Fruit fly (Drosophila melanogaster) whole organism, embryonic: ENCODE results near the gene Fer3.

Experiments used
- BEAF-32 ChIP-seq: fragments of 200-800 bp; sonication (Bioruptor generic); optimal IDR thresholded peaks from 3 replicates; lab custom pipeline; 2017; ENCODE audit warnings: missing biosample characterization, missing genetic modification characterization, mild to moderate bottlenecking, moderate library complexity, missing genetic modification reagents
- CG10431 ChIP-seq: fragments of 200-800 bp; sonication (Bioruptor generic); optimal IDR thresholded peaks from 3 replicates; lab custom pipeline; 2018; ENCODE audit warnings: missing biosample characterization, mild to moderate bottlenecking, missing genetic modification characterization
- CG12659 ChIP-seq: fragments of 200-800 bp; sonication (Bioruptor generic); optimal IDR thresholded peaks from 3 replicates; lab custom pipeline; 2017; ENCODE audit warnings: mild to moderate bottlenecking, missing biosample characterization, missing genetic modification reagents, missing genetic modification characterization
- CG12744 ChIP-seq: fragments of 200-800 bp; sonication (Bioruptor generic); optimal IDR thresholded peaks from 2 replicates; lab custom pipeline; 2016; ENCODE audit warnings: missing biosample characterization, missing genetic modification characterization
- CG16779 ChIP-seq: fragments of 200-800 bp; sonication (Bioruptor generic); IDR thresholded peaks from 2 replicates; pipeline ENCODE4 v1.3.6; 2022; ENCODE audit warnings: missing biosample characterization, missing genetic modification characterization
- CG17186 ChIP-seq: fragments of 200-800 bp; sonication (Bioruptor generic); optimal IDR thresholded peaks from 3 replicates; lab custom pipeline; 2017; ENCODE audit warnings: missing biosample characterization, missing genetic modification reagents, missing genetic modification characterization
- CG17385 ChIP-seq: fragments of 200-800 bp; sonication (Bioruptor generic); optimal IDR thresholded peaks from 3 replicates; lab custom pipeline; 2018; ENCODE audit warnings: missing biosample characterization, mild to moderate bottlenecking, missing genetic modification characterization
- CG17829 ChIP-seq: fragments of 200-800 bp; optimal IDR thresholded peaks from 2 replicates; lab custom pipeline; 2019; ENCODE audit warnings: missing biosample characterization, mild to moderate bottlenecking, missing genetic modification characterization, moderate library complexity
- CG2120 ChIP-seq: fragments of 200-800 bp; sonication (Bioruptor generic); optimal IDR thresholded peaks from 3 replicates; lab custom pipeline; 2016; ENCODE audit warnings: missing biosample characterization, missing genetic modification characterization
- CG2129 ChIP-seq: fragments of 200-800 bp; sonication (Bioruptor generic); IDR thresholded peaks from 2 replicates; pipeline ENCODE4 v1.3.6; 2022; ENCODE audit warnings: missing biosample characterization, missing genetic modification characterization; ENCODE audit not compliant: partially characterized antibody
- CG30020 ChIP-seq: fragments of 200-800 bp; optimal IDR thresholded peaks from 2 replicates; lab custom pipeline; 2019; ENCODE audit warnings: missing biosample characterization, mild to moderate bottlenecking, missing genetic modification characterization, moderate library complexity
- CG31365 ChIP-seq: fragments of 200-800 bp; sonication (Bioruptor generic); optimal IDR thresholded peaks from 2 replicates; lab custom pipeline; 2018; ENCODE audit warnings: missing biosample characterization, mild to moderate bottlenecking, missing genetic modification characterization
- CG3995 ChIP-seq: fragments of 200-800 bp; sonication (Bioruptor generic); optimal IDR thresholded peaks from 3 replicates; lab custom pipeline; 2016; ENCODE audit warnings: missing biosample characterization, missing genetic modification characterization
- CG4617 ChIP-seq: fragments of 200-800 bp; sonication (Bioruptor generic); optimal IDR thresholded peaks from 3 replicates; lab custom pipeline; 2016; ENCODE audit warnings: missing biosample characterization, missing genetic modification characterization, borderline replicate concordance
- CG8290 ChIP-seq, 3 experiments: fragments of 200-800 bp; sonication (Bioruptor generic); optimal IDR thresholded peaks; 2 replicates each; lab custom pipeline; 2016 to 2019; ENCODE audit warnings: missing biosample characterization in 3 of 3, missing genetic modification characterization in 3 of 3, mild to moderate bottlenecking in 2 of 3, moderate library complexity in 1 of 3
- CG8388 ChIP-seq: fragments of 200-800 bp; sonication (Bioruptor generic); optimal IDR thresholded peaks from 2 replicates; lab custom pipeline; 2019; ENCODE audit warnings: missing biosample characterization, mild to moderate bottlenecking, missing genetic modification characterization, moderate library complexity
- Doc3 ChIP-seq: fragments of 200-800 bp; sonication (Bioruptor generic); IDR thresholded peaks from 3 replicates; pipeline ENCODE4 v1.3.6; 2022; ENCODE audit warnings: missing biosample characterization, missing genetic modification characterization; ENCODE audit not compliant: partially characterized antibody
- Dp ChIP-seq: fragments of 200-800 bp; sonication (Bioruptor generic); optimal IDR thresholded peaks from 2 replicates; lab custom pipeline; 2018; ENCODE audit warnings: missing biosample characterization, mild to moderate bottlenecking, missing genetic modification characterization, moderate library complexity
- Ets97D ChIP-seq: fragments of 200-800 bp; sonication (Bioruptor generic); optimal IDR thresholded peaks from 3 replicates; lab custom pipeline; 2016; ENCODE audit warnings: missing biosample characterization, missing genetic modification characterization
- Hmr ChIP-seq: fragments of 200-800 bp; sonication (Bioruptor generic); optimal IDR thresholded peaks from 3 replicates; lab custom pipeline; 2017; ENCODE audit warnings: mild to moderate bottlenecking, missing biosample characterization, missing genetic modification reagents, missing genetic modification characterization
- Hr78 ChIP-seq, 2 experiments: fragments of 200-800 bp in 1 of 2; fragments of >200 bp in 1 of 2; sonication (Bioruptor generic) in 1 of 2; optimal IDR thresholded peaks; 2 replicates each; lab custom pipeline; 2017 to 2019; ENCODE audit warnings: missing biosample characterization in 2 of 2, missing genetic modification characterization in 2 of 2, mild to moderate bottlenecking in 1 of 2, moderate library complexity in 1 of 2
- MESR4 ChIP-seq: fragments of 200-800 bp; sonication (Bioruptor generic); optimal IDR thresholded peaks from 2 replicates; lab custom pipeline; 2018; ENCODE audit warnings: missing biosample characterization, mild to moderate bottlenecking, missing genetic modification characterization, moderate library complexity
- Rx ChIP-seq: fragments of 200-800 bp; sonication (Bioruptor generic); IDR thresholded peaks from 2 replicates; pipeline ENCODE4 v1.3.6; 2022; ENCODE audit warnings: missing biosample characterization, missing genetic modification characterization
- Sin3A ChIP-seq: fragments of >200 bp; optimal IDR thresholded peaks from 2 replicates; lab custom pipeline; 2018
- Sry-β ChIP-seq: fragments of 200-800 bp; sonication (Bioruptor generic); optimal IDR thresholded peaks from 2 replicates; lab custom pipeline; 2018; ENCODE audit warnings: missing biosample characterization, mild to moderate bottlenecking, missing genetic modification characterization, moderate library complexity
- YL-1 ChIP-seq: fragments of 200-800 bp; sonication (Bioruptor generic); optimal IDR thresholded peaks from 3 replicates; lab custom pipeline; 2017; ENCODE audit warnings: missing biosample characterization, mild to moderate bottlenecking, missing genetic modification characterization
- aop ChIP-seq: fragments of 200-800 bp; sonication (Bioruptor generic); IDR thresholded peaks from 2 replicates; pipeline ENCODE4 v1.3.6; 2022; ENCODE audit warnings: missing biosample characterization, missing genetic modification characterization
- crc ChIP-seq: fragments of 200-800 bp; sonication (Bioruptor generic); optimal IDR thresholded peaks from 2 replicates; lab custom pipeline; 2016; ENCODE audit warnings: missing biosample characterization, missing genetic modification characterization
- gro ChIP-seq: fragments of 200-800 bp; sonication (Bioruptor generic); optimal IDR thresholded peaks from 2 replicates; lab custom pipeline; 2016; ENCODE audit warnings: missing biosample characterization, missing genetic modification characterization
- gsb-n ChIP-seq: fragments of 200-800 bp; sonication (Bioruptor generic); optimal IDR thresholded peaks from 3 replicates; lab custom pipeline; 2018; ENCODE audit warnings: missing biosample characterization, mild to moderate bottlenecking, missing genetic modification characterization
- her ChIP-seq: fragments of 200-800 bp; sonication (Bioruptor generic); optimal IDR thresholded peaks from 2 replicates; lab custom pipeline; 2016; ENCODE audit warnings: missing biosample characterization, missing genetic modification characterization
- hth ChIP-seq: fragments of >200 bp; optimal IDR thresholded peaks from 2 replicates; lab custom pipeline; 2017; ENCODE audit warnings: inconsistent platforms
- ind ChIP-seq: fragments of 200-800 bp; sonication (Bioruptor generic); optimal IDR thresholded peaks from 3 replicates; lab custom pipeline; 2016; ENCODE audit warnings: missing biosample characterization, missing genetic modification characterization
- klu ChIP-seq: fragments of 200-800 bp; sonication (Bioruptor generic); IDR thresholded peaks from 2 replicates; pipeline ENCODE4 v1.3.6; 2022; ENCODE audit warnings: missing biosample characterization, missing genetic modification characterization
- knrl ChIP-seq: fragments of 200-800 bp; sonication (Bioruptor generic); IDR thresholded peaks from 3 replicates; pipeline ENCODE4 v1.3.6; 2022; ENCODE audit warnings: missing biosample characterization, missing genetic modification characterization; ENCODE audit not compliant: partially characterized antibody
- lmd ChIP-seq: fragments of 200-800 bp; sonication (Bioruptor generic); IDR thresholded peaks from 2 replicates; pipeline ENCODE4 v1.3.6; 2022; ENCODE audit warnings: missing biosample characterization, missing genetic modification characterization
- nau ChIP-seq: fragments of 200-800 bp; sonication (Bioruptor generic); optimal IDR thresholded peaks from 3 replicates; lab custom pipeline; 2017; ENCODE audit warnings: missing biosample characterization, mild to moderate bottlenecking, missing genetic modification characterization, missing genetic modification reagents
- nmo ChIP-seq: fragments of 200-800 bp; sonication (Bioruptor generic); optimal IDR thresholded peaks from 2 replicates; lab custom pipeline; 2018; ENCODE audit warnings: missing biosample characterization, mild to moderate bottlenecking, missing genetic modification characterization, moderate library complexity
- org-1 ChIP-seq: fragments of 200-800 bp; sonication (Bioruptor generic); optimal IDR thresholded peaks from 2 replicates; lab custom pipeline; 2017; ENCODE audit warnings: missing biosample characterization, missing genetic modification characterization
- pan ChIP-seq, 4 experiments: fragments of >200 bp in 3 of 4; fragments of 200-800 bp in 1 of 4; sonication (Bioruptor generic) in 1 of 4; optimal IDR thresholded peaks in 3 of 4; IDR thresholded peaks in 1 of 4; 2 replicates each; pipeline versions ENCODE4 v1.3.6 to Lab custom; 2017 to 2022; ENCODE audit warnings: missing biosample characterization in 2 of 4, missing genetic modification characterization in 2 of 4, mixed read lengths in 1 of 4
- sens ChIP-seq: fragments of 200-800 bp; sonication (Bioruptor generic); peaks from one replicate; lab custom pipeline; 2016; ENCODE audit warnings: missing biosample characterization, missing genetic modification characterization
- sna ChIP-seq: fragments of 200-800 bp; sonication (Bioruptor generic); IDR thresholded peaks from 2 replicates; pipeline ENCODE4 v1.3.6; 2022; ENCODE audit warnings: missing biosample characterization, missing genetic modification characterization; ENCODE audit not compliant: partially characterized antibody
- stwl ChIP-seq: fragments of 200-800 bp; sonication (Bioruptor generic); optimal IDR thresholded peaks from 3 replicates; lab custom pipeline; 2018; ENCODE audit warnings: missing biosample characterization, mild to moderate bottlenecking, missing genetic modification characterization, moderate library complexity
- trem ChIP-seq: fragments of 200-800 bp; optimal IDR thresholded peaks from 3 replicates; lab custom pipeline; 2019; ENCODE audit warnings: missing biosample characterization, mild to moderate bottlenecking, missing genetic modification characterization, moderate library complexity
- trh ChIP-seq: fragments of 200-800 bp; sonication (Bioruptor generic); optimal IDR thresholded peaks from 2 replicates; lab custom pipeline; 2016; ENCODE audit warnings: missing biosample characterization, missing genetic modification characterization

Fer3 gene

DNA sequence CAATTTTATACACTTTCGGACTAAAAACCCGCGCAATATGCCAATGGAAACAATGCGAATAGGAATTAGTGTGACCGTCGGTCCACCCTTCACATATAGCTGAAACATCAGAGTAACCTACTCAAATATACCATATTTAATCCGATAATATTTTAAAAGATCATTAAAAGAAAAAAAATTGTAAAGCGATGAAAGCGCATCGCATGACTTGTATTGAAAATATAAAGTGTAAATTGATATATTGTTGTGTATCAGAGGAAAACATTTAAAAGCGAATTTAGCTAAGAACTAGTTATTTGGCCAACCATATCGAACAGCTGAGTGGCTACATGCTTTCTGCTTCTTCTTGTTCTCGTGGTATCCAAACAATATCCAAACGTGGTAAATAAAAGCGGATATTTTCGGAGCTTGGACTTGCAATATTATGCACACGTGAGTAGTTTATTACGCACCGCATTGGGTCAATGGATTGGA, 47.7 kb upstream of the Fer3 start, which contains the start of the genes Blm and CG14722 (continued):
- TF ChIP-seq trh (GFP tag; lab: Kevin White, UChicago) (no peak), gsb-n (no peak), Sin3A (lab: Kevin White, UChicago) (peak; percentile 47), CG8388 (GFP tag; lab: Kevin White, UChicago) (no peak), nmo (peak; percentile 46), sens (peak; percentile 63), org-1 (GFP tag; lab: Kevin White, UChicago) (no peak), CG17829 (tag; lab: Kevin White, UChicago) (peak; percentile 25), CG31365 (no peak), CG3995 (GFP tag; lab: Kevin White, UChicago) (peak; percentile 42), CG12744 (peak; percentile 11), pan (optimal IDR thresholded peaks at IDR 0.05; lab: Kevin White, UChicago) (no peak), pan (GFP tag; optimal IDR thresholded peaks at IDR 0.05 in 1 of 2, IDR thresholded peaks at IDR 0.05 in 1 of 2) (no peak), Doc3 (no peak), gro (GFP tag; lab: Kevin White, UChicago) (peak; percentile 33), nau (GFP tag; lab: Kevin White, UChicago) (no peak), lmd (GFP tag; lab: Robert Waterston, UW) (no peak), stwl (tag; lab: Kevin White, UChicago) (peak; percentile 34), Rx (GFP tag; lab: Robert Waterston, UW) (no peak), sna (0 out of 2 replicates have a peak, but pooled peaks have one; percentile 25), knrl (GFP tag; lab: Robert Waterston, UW) (no peak), CG2120 (GFP tag; lab: Kevin White, UChicago) (no peak), Dp (GFP tag; lab: Kevin White, UChicago) (peak; percentile 70), Ets97D (GFP tag; lab: Kevin White, UChicago) (peak; percentile 22), klu (GFP tag; lab: Robert Waterston, UW) (no peak), CG10431 (GFP tag; lab: Kevin White, UChicago) (peak; percentile 16), crc (GFP tag; lab: Kevin White, UChicago) (no peak), trem (tag; lab: Kevin White, UChicago) (peak; percentile 93), BEAF-32 (GFP tag; lab: Kevin White, UChicago) (peak; percentile 61), MESR4 (peak; percentile 58), CG17186 (GFP tag; lab: Kevin White, UChicago) (peak; percentile 57), CG4617 (GFP tag; lab: Kevin White, UChicago) (peak; percentile 56), CG16779 (no peak), her (GFP tag; lab: Kevin White, UChicago) (no peak), Hmr (GFP tag; lab: Kevin White, UChicago) (no peak), YL-1 (GFP tag; lab: Kevin White, UChicago) (peak; percentile 74), ind (GFP tag; lab: Kevin White, UChicago) (no peak), CG30020 (tag; lab: Kevin White, UChicago) (peak; percentile 45), CG17385 (GFP tag; lab: Kevin White, UChicago) (peak; percentile 94), CG8290 (GFP tag; optimal IDR thresholded peaks at IDR 0.05; lab: Kevin White, UChicago) (no peak), CG8290 (tag; optimal IDR thresholded peaks at IDR 0.05; lab: Kevin White, UChicago) (no peak), CG12659 (GFP tag; lab: Kevin White, UChicago) (peak; percentile 49), CG2129 (GFP tag; lab: Robert Waterston, UW) (no peak), hth (lab: Kevin White, UChicago) (no peak), Sry-β (GFP tag; lab: Kevin White, UChicago) (peak; percentile 89), Hr78 (GFP tag; optimal IDR thresholded peaks at IDR 0.05; lab: Kevin White, UChicago) (no peak), aop (no peak)
- TF ChIP-seq, all 482 proteins: peak for 46
